Worm (Caenorhabditis elegans): ENCODE data around the gene C06C6.8.

ce11 chrV:16000433-16000832 is 3.5 kb downstream of the C06C6.8 start, which contains the start of gene nhr-50:
- TF ChIP-seq attf-3 (GFP tag; conservative IDR thresholded peaks at IDR 0.05): no peak
- no peak for TF ChIP-seq ztf-3 (GFP tag; optimal IDR thresholded peaks at IDR 0.05)
- TF ChIP-seq pha-4 (tag; optimal IDR thresholded peaks at IDR 0.05): no peak
- TF ChIP-seq ceh-79 (tag; optimal IDR thresholded peaks at IDR 0.05): no peak
- no peak for TF ChIP-seq unc-62 (GFP tag; optimal IDR thresholded peaks at IDR 0.05)
- TF ChIP-seq bed-2 (GFP tag; IDR thresholded peaks at IDR 0.05): no peak

All from whole organism, young adult.